Worm (Caenorhabditis elegans): ENCODE data around the gene srt-17.

DNA sequence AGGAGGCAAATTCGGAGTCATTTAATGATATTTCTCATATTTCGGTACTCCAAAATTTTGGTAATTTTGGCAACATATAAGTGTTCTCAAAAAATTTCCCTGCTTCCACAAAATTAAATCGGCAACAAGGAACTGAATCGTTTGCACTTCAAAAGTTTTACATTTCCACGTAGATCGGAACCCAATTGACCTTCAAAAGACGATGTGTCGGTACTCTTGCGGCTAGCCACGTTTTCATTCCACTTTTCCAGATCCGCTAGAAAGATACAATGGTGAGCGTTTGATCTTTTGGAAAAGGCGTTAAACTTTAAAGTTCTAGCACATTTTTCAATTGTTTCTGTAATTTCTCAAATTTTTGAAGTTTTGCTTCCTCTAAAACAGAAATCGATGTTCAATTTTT lies 27.9 kb downstream of the srt-17 start:
- TF ChIP-seq ceh-13 (GFP tag; optimal IDR thresholded peaks at IDR 0.05) (no peak), ets-7 (tag; optimal IDR thresholded peaks at IDR 0.05) (no peak), ama-1 (optimal IDR thresholded peaks at IDR 0.05) (no peak), ceh-36 (tag; optimal IDR thresholded peaks at IDR 0.05) (no peak), F13C5.2 (tag; optimal IDR thresholded peaks at IDR 0.05) (no peak), tbx-11 (GFP tag; IDR thresholded peaks at IDR 0.05) (no peak), aly-1 (tag; optimal IDR thresholded peaks at IDR 0.05) (no peak), hmbx-1 (tag; optimal IDR thresholded peaks at IDR 0.05) (no peak), tra-4 (tag; optimal IDR thresholded peaks at IDR 0.05) (no peak), sea-1 (GFP tag; conservative IDR thresholded peaks at IDR 0.05) (no peak), scrt-1 (GFP tag; IDR thresholded peaks at IDR 0.05) (no peak), pes-1 (GFP tag; IDR thresholded peaks at IDR 0.05) (no peak), flt-1 (GFP tag; IDR thresholded peaks at IDR 0.05) (no peak)
